Fruit fly (Drosophila melanogaster) ovary, adult (tissue): ENCODE data around the gene FoxP.
A peak's percentile ranks its signal among the peaks of the same experiment; 100 is the strongest.

Experiments used
- CG17801 ChIP-seq: fragments of 200-800 bp; optimal IDR thresholded peaks from 2 replicates; lab custom pipeline; 2019; ENCODE audit warnings: missing biosample characterization, mild to moderate bottlenecking, missing genetic modification characterization, moderate library complexity; ENCODE audit not compliant: partially characterized antibody

FoxP gene

DNA sequence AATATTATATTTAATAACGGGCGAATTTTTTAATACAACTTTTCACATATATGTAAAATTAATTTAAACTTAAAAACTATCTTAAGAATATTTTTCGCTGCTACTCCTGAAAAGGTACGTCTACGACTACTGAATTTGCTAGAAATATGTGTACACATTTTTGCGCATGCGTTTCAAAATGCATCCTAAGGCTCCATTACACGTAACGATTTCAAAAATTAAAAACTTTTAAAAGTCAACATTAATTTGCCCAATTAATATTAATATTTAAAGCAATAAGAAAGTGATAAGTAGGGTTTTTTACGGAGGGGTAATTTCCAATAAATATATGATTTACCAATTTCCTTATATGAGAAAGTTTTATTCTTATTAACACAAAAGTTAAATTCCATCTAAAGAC is at the start of gene FoxP:
FoxP (minus strand) TSS at position 89 of the 400 bp plus-strand sequence.
- no peak for TF ChIP-seq CG17801 (GFP tag; lab: Kevin White, UChicago)

DNA sequence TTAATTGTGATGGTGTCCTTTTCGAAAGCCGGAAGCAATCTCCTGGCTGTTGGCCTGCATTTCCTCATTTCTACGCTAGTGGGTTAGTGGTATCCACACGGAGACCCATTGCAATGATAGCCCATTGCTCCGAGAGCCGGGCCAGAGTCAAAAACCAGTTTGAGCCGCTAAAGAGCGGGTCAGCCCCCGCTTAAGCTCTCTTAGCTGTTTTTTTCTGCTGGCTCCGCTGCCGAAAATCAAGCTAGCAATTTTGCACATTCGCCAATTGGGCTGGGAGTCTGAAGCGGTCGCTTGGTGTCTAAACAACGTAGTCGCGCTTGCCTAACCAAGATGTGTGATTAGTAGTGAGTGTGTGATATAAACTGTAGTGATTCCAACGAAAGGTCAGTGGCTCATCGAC is 49.1 kb upstream of the FoxP start, which contains the start of gene CG12947:
CG12947 (plus strand) TSS at position 301 of the 400 bp plus-strand sequence.
- TF ChIP-seq CG17801 (GFP tag; lab: Kevin White, UChicago): no peak

DNA sequence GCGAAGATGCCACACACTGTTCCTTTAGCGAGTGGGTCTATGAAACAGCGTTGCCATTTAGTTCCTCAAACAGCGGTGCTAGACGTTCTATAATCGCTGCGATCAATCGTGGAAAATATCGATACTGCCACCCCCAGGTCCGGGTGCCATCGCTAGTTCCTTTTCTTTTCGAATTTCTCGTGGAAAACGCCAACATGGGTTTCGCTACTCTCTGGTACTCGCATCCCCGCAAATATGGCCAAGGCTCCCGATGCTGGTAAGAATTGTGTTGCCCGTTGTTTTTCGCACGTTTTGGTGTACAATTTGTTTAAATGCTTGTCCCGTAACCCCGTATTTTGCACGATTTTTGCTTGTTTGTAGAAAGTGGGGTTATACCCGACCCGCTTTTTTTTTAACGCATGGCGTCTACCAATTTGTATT is 47.3 kb upstream of the FoxP start, which contains the start of gene RpS29:
RpS29 (plus strand) TSS at position 102 of the 420 bp plus-strand sequence.
- peak; percentile 81 for TF ChIP-seq CG17801 (GFP tag; lab: Kevin White, UChicago)

DNA sequence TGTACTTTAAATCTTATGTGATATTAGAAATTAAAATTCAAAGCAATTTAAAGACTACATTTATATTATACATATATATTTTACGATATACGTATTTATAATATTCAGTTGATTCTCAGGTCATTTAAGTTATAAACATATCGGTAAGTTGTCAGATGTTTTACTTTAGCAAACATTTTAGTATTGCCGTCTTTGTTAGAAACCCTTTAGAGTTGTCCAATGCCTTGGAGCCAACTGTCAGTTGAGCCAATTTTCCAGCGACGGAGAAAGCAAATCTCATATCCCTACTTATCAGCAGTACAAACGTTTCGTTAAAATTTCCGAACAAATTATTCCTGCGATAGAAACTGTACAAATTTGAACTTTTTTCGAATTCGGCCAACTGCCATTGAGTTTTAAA is 44.1 kb upstream of the FoxP start, which contains the start of gene topi:
topi (plus strand) TSS at position 301 of the 400 bp plus-strand sequence.
- TF ChIP-seq CG17801 (GFP tag; lab: Kevin White, UChicago): no peak

DNA sequence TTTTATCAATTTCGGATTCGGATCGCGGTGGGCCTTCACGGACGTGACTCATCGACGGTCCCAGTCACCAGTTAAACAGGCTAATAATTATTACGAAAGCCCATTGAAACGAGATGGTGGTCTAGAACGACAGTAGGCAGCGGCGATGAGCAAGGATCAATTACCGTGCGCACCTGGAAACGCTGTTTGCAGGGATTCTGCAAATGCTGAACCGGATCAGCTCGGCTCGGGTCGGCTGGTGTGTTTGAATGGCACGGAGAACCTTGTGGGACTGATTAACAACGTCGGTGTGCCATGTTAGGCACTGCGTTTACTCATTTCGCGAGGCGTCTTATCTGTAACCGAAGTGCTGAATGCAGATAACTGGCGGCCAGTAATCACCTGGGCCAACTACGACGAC is 43.5 kb upstream of the FoxP start, which contains the start of gene Whamy:
Whamy (minus strand) TSS at position 273 of the 400 bp plus-strand sequence.
- TF ChIP-seq CG17801 (GFP tag; lab: Kevin White, UChicago): no peak

DNA sequence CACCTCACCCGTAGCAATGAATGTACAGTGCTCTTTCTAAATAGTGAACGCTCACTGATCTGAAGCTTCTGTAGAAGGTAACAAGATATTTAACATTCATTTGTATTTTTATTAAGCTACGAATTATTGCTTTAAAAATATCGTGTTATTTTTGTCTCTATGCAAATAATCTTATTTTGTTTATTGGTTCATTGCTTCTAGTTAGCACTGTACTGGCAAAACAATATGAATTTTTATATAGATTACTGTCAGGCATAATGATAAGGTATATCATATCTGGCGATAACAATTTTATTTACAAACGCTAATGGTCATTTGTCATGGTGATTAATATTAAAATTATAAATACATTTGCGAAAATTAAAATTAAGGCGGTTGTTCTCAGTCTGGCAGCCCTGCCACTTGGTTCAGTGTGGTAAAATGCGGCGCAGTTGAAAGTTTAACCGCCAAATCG is 40.9 kb upstream of the FoxP start, which contains the start of gene CG9471:
CG9471 (minus strand) TSS at position 24 of the 454 bp plus-strand sequence.
- peak; percentile 95 for TF ChIP-seq CG17801 (GFP tag; lab: Kevin White, UChicago)

DNA sequence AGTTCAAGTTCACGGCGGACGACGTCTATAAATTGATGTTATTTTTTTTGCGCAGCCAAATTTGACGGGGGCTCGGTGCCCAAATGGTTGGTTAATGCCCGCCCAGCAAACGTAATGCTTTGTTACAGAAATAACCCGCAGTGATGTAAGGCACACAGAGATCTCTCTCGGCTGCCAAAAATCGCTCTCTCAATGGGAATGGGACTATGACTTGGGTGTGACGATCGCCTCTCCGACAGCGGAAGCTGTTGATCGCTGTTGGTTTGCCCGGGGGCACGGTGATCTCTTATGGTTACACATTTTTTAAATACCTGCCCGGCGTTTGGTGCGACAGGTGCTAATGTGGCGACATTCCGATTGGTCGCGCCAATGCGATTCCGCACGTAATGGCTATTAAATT is 39.5 kb upstream of the FoxP start:
- no peak for TF ChIP-seq CG17801 (GFP tag; lab: Kevin White, UChicago)

DNA sequence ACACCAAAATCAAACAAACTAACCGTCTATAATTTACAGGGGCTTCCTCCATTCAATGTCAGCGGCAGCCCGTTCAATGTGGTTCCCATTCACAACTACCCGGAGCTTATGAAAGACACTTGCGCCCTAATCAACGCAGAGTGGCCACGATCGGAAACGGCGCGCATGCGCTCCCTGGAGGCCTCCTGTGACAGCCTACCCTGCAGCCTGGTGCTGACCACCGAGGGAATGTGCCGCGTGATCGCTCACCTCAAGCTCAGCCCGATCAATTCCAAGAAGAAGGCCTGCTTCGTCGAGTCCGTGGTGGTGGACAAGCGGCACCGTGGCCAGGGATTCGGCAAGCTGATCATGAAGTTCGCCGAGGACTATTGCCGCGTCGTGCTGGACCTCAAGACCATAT is 38.2 kb upstream of the FoxP start, which contains the start of gene MED6:
MED6 (minus strand) TSS at position 101 of the 400 bp plus-strand sequence.
- no peak for TF ChIP-seq CG17801 (GFP tag; lab: Kevin White, UChicago)

DNA sequence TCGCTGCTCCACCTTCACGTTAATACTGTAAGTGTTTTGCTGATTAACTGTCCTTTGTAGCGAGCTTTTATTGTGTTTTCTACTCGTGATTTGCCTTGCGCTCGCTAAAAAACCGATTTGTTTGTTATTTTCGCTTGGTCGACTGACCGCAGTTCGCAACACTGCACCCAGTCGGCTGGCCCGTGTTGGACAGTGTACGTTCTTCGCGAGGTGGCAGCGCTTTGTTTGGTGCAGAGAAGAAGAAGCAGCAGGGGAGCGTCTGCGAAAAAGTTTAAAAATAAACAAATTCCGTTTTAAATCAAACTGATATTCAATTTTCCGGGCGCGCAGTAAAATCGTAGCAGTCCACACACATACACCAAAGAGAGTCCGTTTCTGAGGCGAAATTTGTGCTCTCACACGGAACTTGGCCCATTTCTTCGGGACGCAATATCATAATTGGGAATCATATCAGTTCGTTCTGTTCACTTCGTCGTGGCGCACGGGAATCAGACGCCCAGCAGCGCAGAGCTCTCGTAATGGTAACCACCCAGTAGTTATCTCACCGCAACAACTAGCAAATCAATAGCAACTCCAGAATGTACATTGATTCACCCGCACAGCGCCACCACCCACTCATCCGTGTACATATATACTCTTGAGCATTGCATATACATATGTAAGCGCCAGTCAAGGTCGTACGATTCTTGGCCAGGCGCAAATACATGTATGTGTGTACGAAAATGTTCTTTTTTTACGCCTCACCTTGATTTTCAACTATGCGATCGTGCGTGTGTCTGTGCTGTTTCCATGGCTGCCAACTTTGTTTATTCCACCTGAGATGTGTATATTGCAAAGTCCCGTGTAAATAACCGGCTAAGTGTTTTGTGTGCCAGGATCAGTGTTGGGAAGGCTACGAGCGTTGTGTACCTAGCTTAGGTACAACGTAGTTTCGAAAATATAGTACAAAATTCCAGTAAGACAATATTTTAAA is 37.2 kb upstream of the FoxP start, which contains the start of gene Naa80:
Naa80 (plus strand) TSS at position 215 of the 973 bp plus-strand sequence.
- peak; percentile 29 for TF ChIP-seq CG17801 (GFP tag; lab: Kevin White, UChicago)

DNA sequence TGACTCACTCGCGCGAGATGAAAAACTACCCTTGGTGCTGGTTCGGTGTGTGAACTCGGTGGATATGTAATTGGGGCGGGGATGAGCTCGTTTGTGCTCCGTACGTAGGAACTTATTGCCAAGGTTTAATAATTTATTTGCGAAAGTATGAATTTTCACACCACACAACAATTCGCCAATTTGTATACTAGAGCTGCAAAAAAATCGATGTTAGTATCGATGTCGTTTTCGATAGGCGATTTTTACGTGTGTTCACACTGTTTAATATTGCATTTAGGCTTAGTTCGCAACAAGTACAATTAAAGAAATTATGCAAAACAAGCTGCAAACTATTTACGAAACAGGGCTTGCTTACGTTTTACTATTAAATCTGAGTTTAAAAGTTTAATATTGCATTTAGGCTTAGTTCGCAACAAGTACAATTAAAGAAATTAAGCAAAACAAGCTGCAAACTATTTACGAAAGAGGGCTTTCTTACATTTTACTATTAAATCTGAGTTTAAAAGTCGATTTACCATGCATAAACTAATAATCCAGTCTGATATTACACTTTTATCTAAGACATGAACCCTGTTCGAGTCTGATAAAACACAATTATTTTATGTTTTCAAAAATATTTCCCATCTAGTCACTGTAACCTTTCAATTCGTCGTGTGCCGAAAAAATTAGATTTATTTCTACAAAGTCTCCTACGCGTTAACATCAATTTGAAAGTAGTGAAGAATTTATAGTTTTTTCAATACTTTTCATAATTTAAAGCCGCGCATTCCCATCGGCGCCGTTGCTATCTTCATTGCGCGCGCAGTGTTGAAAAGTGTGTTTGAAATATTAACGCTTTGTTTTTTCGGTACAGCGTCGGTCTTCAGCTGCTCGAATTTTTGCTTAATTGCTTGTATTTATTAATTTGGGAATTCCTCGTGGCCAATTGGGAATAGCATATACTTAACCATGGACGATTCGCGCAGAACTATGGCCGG is 32.6 kb upstream of the FoxP start, which contains the start of the genes Snap24 and CG8478:
Snap24 (minus strand) TSS at position 196 of the 977 bp plus-strand sequence.
CG8478 (plus strand) TSS at position 696 of the 977 bp plus-strand sequence.
- TF ChIP-seq CG17801 (GFP tag; lab: Kevin White, UChicago): no peak

DNA sequence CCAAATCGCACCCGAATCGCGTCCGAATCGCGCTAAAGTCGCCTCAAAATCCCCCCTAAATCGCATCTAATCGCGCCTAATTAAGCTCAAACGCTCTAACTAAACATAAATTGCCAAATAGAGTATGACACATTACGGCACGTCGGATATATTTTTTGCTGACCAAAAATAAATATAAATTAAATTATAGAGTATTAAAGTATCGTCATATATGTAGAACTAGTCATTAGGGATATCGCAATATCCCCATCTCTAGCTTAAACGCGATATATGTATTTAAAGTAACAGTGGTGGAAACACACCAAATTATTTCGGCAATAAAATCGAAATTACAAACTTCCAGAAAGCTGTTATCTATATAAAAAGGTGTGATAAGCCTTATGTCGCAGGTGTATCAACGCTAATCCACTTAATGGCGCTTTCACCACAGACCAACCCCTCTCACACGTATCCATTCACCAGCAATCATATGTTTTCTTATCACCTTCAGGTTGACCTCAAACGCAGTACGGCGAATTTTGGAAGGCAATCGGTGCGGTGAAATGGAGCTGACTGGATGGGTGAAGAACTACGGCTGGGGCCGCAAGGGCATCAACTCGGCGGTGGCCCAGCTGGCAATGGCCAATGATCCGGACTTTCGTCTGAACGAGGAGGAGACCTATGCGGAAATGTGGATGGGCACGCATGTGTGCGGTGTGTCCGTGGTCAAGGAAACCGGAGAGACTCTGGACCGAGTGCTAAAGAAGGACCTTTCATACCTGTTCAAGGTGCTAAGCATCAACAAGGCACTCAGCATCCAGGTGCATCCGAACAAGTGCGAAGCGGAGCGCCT is 28.9 kb upstream of the FoxP start, which contains the start of gene Mpi:
Mpi (plus strand) TSS at position 263 of the 832 bp plus-strand sequence.
- peak; percentile 72 for TF ChIP-seq CG17801 (GFP tag; lab: Kevin White, UChicago)

DNA sequence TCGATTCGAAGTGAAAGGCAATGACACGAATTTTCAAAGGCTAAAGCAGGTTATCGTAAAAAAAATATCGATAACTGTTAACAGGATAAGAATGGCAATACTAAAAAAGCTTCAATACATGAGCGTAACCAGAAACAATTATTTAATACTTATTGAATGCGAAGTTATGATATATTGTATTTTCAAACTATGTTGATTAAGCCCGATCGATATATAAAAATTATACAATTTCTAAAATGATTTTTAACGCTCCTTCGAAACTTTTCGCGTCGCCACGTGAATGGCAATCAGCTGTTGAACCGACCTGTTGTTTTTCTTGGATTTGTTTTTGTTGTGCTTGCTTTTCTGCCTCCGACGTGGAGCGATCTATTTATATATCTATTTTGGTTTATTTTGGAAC is 25.5 kb upstream of the FoxP start, which contains the start of the genes Alg12 and Rpt3R:
Alg12 (plus strand) TSS at position 305 of the 400 bp plus-strand sequence.
Rpt3R (minus strand) TSS at position 324 of the 400 bp plus-strand sequence.
- no peak for TF ChIP-seq CG17801 (GFP tag; lab: Kevin White, UChicago)

DNA sequence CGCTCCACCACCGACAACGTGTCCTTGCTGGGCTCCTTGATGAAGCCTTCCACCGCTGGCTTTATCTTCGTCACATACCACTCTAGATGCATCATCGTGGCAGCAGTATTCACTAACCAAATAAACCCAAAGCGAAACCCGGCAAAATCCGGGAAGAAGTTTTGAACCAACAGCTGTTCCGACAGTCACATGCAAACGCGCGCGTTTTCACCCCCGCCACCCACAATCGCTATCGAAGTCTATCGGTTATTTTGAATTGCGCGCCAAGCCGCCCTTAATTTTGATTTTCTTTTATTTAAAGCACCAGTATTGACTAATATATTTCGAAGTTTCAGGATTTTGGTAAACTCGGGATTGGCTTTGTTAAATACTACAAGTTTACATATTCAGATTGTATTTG is 23.8 kb upstream of the FoxP start, which contains the start of gene Tti1:
Tti1 (minus strand) TSS at position 200 of the 400 bp plus-strand sequence.
- TF ChIP-seq CG17801 (GFP tag; lab: Kevin White, UChicago): no peak
